Worm (Caenorhabditis elegans): ENCODE results near the gene cest-5.2.

cest-5.2 gene

ce11 chrIV:6582604-6583003 is 45.1 kb downstream of the cest-5.2 start, which contains the start of gene odr-8:
Gene odr-8 (minus strand): TSS chrIV:6582704.
- no peak for TF ChIP-seq snpc-4 (tag; optimal IDR thresholded peaks at IDR 0.05)
- no peak for TF ChIP-seq ceh-82 (tag; optimal IDR thresholded peaks at IDR 0.05)
- no peak for TF ChIP-seq ces-1 (GFP tag; optimal IDR thresholded peaks at IDR 0.05)
- no peak for TF ChIP-seq zag-1 (tag; optimal IDR thresholded peaks at IDR 0.05)
- TF ChIP-seq nhr-12 (tag; optimal IDR thresholded peaks at IDR 0.05): no peak
- TF ChIP-seq elt-2 (tag; optimal IDR thresholded peaks at IDR 0.05): no peak
- TF ChIP-seq ceh-8 (GFP tag; optimal IDR thresholded peaks at IDR 0.05): no peak
- no peak for TF ChIP-seq sox-4 (tag; optimal IDR thresholded peaks at IDR 0.05)
- TF ChIP-seq dpl-1 (GFP tag; optimal IDR thresholded peaks at IDR 0.05): no peak
- TF ChIP-seq aha-1 (tag; optimal IDR thresholded peaks at IDR 0.05): no peak

- no peak for TF ChIP-seq snu-23 (GFP tag; optimal IDR thresholded peaks at IDR 0.05)
- TF ChIP-seq egl-27 (tag; optimal IDR thresholded peaks at IDR 0.05): no peak
- no peak for TF ChIP-seq ets-5 (GFP tag; IDR thresholded peaks at IDR 0.05)
- TF ChIP-seq ama-1 (optimal IDR thresholded peaks at IDR 0.05): no peak
- TF ChIP-seq dpl-1 (GFP tag; optimal IDR thresholded peaks at IDR 0.05): no peak
- TF ChIP-seq ceh-90 (tag; optimal IDR thresholded peaks at IDR 0.05): no peak
- TF ChIP-seq lin-13 (GFP tag; optimal IDR thresholded peaks at IDR 0.05): no peak
- no peak for TF ChIP-seq pqm-1 (tag; optimal IDR thresholded peaks at IDR 0.05)
- TF ChIP-seq nhr-85 (tag): no peak
Observed at ce11 chrIV:6581658-6582057, 46.1 kb downstream of the cest-5.2 start.

- TF ChIP-seq elt-2 (tag; optimal IDR thresholded peaks at IDR 0.05) (no peak), sptf-1 (tag; optimal IDR thresholded peaks at IDR 0.05) (no peak), ztf-11 (tag; optimal IDR thresholded peaks at IDR 0.05) (no peak), ceh-8 (GFP tag; optimal IDR thresholded peaks at IDR 0.05) (no peak), ceh-82 (tag; optimal IDR thresholded peaks at IDR 0.05) (no peak), dsc-1 (tag; optimal IDR thresholded peaks at IDR 0.05) (no peak), nhr-11 (tag; optimal IDR thresholded peaks at IDR 0.05) (no peak), nhr-90 (tag; optimal IDR thresholded peaks at IDR 0.05; ENCODE audit: poor library complexity) (no peak)
Observed at ce11 chrIV:6577914-6578313, 49.8 kb downstream of the cest-5.2 start, which contains the start of gene C43G2.3. Gene C43G2.3 (plus strand): TSS chrIV:6578214.

ce11 chrIV:6576728-6577101 is 51.0 kb downstream of the cest-5.2 start:
- TF ChIP-seq lin-35 (GFP tag; optimal IDR thresholded peaks at IDR 0.05): peak; percentile 46 to 65
- TF ChIP-seq C16A3.4 (tag; optimal IDR thresholded peaks at IDR 0.05): peak; percentile 49
- no peak for TF ChIP-seq lin-39 (tag; optimal IDR thresholded peaks at IDR 0.05)
- no peak for TF ChIP-seq ets-5 (GFP tag; IDR thresholded peaks at IDR 0.05)
- TF ChIP-seq nhr-20 (tag; optimal IDR thresholded peaks at IDR 0.05): peak; percentile 74
- TF ChIP-seq alr-1 (tag; optimal IDR thresholded peaks at IDR 0.05; ENCODE audit: borderline replicate concordance): no peak
- no peak for TF ChIP-seq unc-130 (tag; optimal IDR thresholded peaks at IDR 0.05)
- peak; percentile 31; the same call in 1 of the 2 replicates for TF ChIP-seq nhr-19 (GFP tag; conservative IDR thresholded peaks at IDR 0.05)
- TF ChIP-seq mdl-1 (tag; optimal IDR thresholded peaks at IDR 0.05): peak in 1 of 2 experiments; percentile 30
- TF ChIP-seq rnt-1 (tag; optimal IDR thresholded peaks at IDR 0.05): peak; percentile 59
- TF ChIP-seq nhr-71 (tag; optimal IDR thresholded peaks at IDR 0.05): peak; percentile 77
- peak; percentile 55 for TF ChIP-seq blmp-1 (tag; optimal IDR thresholded peaks at IDR 0.05)
- TF ChIP-seq sup-37 (GFP tag; optimal IDR thresholded peaks at IDR 0.05): no peak
- TF ChIP-seq snu-23 (GFP tag; optimal IDR thresholded peaks at IDR 0.05): peak; percentile 78
- TF ChIP-seq ceh-82 (tag; optimal IDR thresholded peaks at IDR 0.05): peak; percentile 2 to 13 (median 7)
- no peak for TF ChIP-seq aha-1 (tag; optimal IDR thresholded peaks at IDR 0.05)
- no peak for TF ChIP-seq sptf-1 (tag; optimal IDR thresholded peaks at IDR 0.05)
- no peak for TF ChIP-seq aly-2 (tag; optimal IDR thresholded peaks at IDR 0.05)
- no peak for TF ChIP-seq nhr-28 (tag; optimal IDR thresholded peaks at IDR 0.05)
- peak; percentile 4 for TF ChIP-seq lir-3 (tag; optimal IDR thresholded peaks at IDR 0.05; ENCODE audit: poor library complexity)
- peak; percentile 61 to 67 for TF ChIP-seq efl-1 (optimal IDR thresholded peaks at IDR 0.05)
- TF ChIP-seq efl-1 (GFP tag; optimal IDR thresholded peaks at IDR 0.05 in 1 of 2): peak; percentile 0 to 87
- no peak for TF ChIP-seq sox-4 (tag; optimal IDR thresholded peaks at IDR 0.05)
- no peak for TF ChIP-seq ceh-90 (tag; optimal IDR thresholded peaks at IDR 0.05)
- peak; percentile 22 for TF ChIP-seq tbx-2 (tag; optimal IDR thresholded peaks at IDR 0.05)
- TF ChIP-seq nhr-76 (tag; optimal IDR thresholded peaks at IDR 0.05): no peak
- no peak for TF ChIP-seq vab-15 (tag; optimal IDR thresholded peaks at IDR 0.05)
- TF ChIP-seq egl-27 (tag; optimal IDR thresholded peaks at IDR 0.05): no peak
- no peak for TF ChIP-seq zag-1 (tag; optimal IDR thresholded peaks at IDR 0.05)
- peak; percentile 4 for TF ChIP-seq ztf-4 (tag; optimal IDR thresholded peaks at IDR 0.05)
- TF ChIP-seq lin-14 (GFP tag; optimal IDR thresholded peaks at IDR 0.05): peak; percentile 80
- TF ChIP-seq lsy-2 (tag; optimal IDR thresholded peaks at IDR 0.05): peak; percentile 51 to 63
- TF ChIP-seq mep-1 (tag; optimal IDR thresholded peaks at IDR 0.05): peak; percentile 76

All from whole organism, L1 larva.